Worm (Caenorhabditis elegans) whole organism, L4/young adult: ENCODE measurements around the gene T06C10.3.

Experiments
- W03F9.2 ChIP-seq: fragments of 150-350 bp; optimal IDR thresholded peaks from 2 replicates; lab custom pipeline; 2014; ENCODE audit warnings: missing biosample characterization, missing genetic modification characterization
- dao-5 ChIP-seq: sonication (generic microtip); optimal IDR thresholded peaks from 2 replicates; lab custom pipeline; 2016; ENCODE audit warnings: missing genotype, missing genetic modification characterization, moderate library complexity, missing compliant biosample characterization
- him-1 ChIP-seq: sonication (generic microtip); optimal IDR thresholded peaks from 2 replicates; lab custom pipeline; 2016; ENCODE audit warnings: missing genotype, missing genetic modification reagents, missing genetic modification characterization, missing compliant biosample characterization

The T06C10.3 gene

ce11 chrIV:7850329-7850728 lies 20.2 kb upstream of the T06C10.3 start:
- TF ChIP-seq dao-5 (tag; lab: Kevin White, UChicago) (no peak), W03F9.2 (tag; lab: Kevin White, UChicago) (no peak), him-1 (tag; lab: Kevin White, UChicago) (no peak)

- TF ChIP-seq him-1 (tag; lab: Kevin White, UChicago) (no peak), dao-5 (tag; lab: Kevin White, UChicago) (no peak), W03F9.2 (tag; lab: Kevin White, UChicago) (no peak)
These were observed 19.3 kb upstream of the T06C10.3 start for ce11 chrIV:7851291-7851690.

- TF ChIP-seq W03F9.2 (tag; lab: Kevin White, UChicago) (no peak), him-1 (tag; lab: Kevin White, UChicago) (no peak), dao-5 (tag; lab: Kevin White, UChicago) (no peak)
These were observed 1.9 kb upstream of the T06C10.3 start, which contains the start of gene flp-10 for ce11 chrIV:7868607-7869006. Gene flp-10 (plus strand): TSS chrIV:7868907.

ce11 chrIV:7877255-7877654 lies 6.7 kb downstream of the T06C10.3 start:
- TF ChIP-seq W03F9.2 (tag; lab: Kevin White, UChicago), result no peak
- no peak for TF ChIP-seq dao-5 (tag; lab: Kevin White, UChicago)
- no peak for TF ChIP-seq him-1 (tag; lab: Kevin White, UChicago)

- TF ChIP-seq W03F9.2 (tag; lab: Kevin White, UChicago) (no peak), dao-5 (tag; lab: Kevin White, UChicago) (no peak), him-1 (tag; lab: Kevin White, UChicago) (no peak)
These were observed 7.2 kb downstream of the T06C10.3 start, which contains the start of gene kin-26 for ce11 chrIV:7877781-7878180. Gene kin-26 (minus strand): TSS chrIV:7877881.

ce11 chrIV:7879017-7879416 lies 8.5 kb downstream of the T06C10.3 start, which contains the start of gene srt-73:
Gene srt-73 (plus strand): TSS chrIV:7879317.
- TF ChIP-seq him-1 (tag; lab: Kevin White, UChicago) (no peak), dao-5 (tag; lab: Kevin White, UChicago) (no peak), W03F9.2 (tag; lab: Kevin White, UChicago) (no peak)

- TF ChIP-seq W03F9.2 (tag; lab: Kevin White, UChicago) (no peak), dao-5 (tag; lab: Kevin White, UChicago) (no peak), him-1 (tag; lab: Kevin White, UChicago) (no peak)
These were observed 10.6 kb downstream of the T06C10.3 start for ce11 chrIV:7881166-7881565.

- TF ChIP-seq dao-5 (tag; lab: Kevin White, UChicago) (no peak), W03F9.2 (tag; lab: Kevin White, UChicago) (no peak), him-1 (tag; lab: Kevin White, UChicago) (no peak)
These were observed 11.2 kb downstream of the T06C10.3 start, which contains the start of gene atic-1 for ce11 chrIV:7881726-7882125. Gene atic-1 (plus strand): TSS chrIV:7882026.

- TF ChIP-seq W03F9.2 (tag; lab: Kevin White, UChicago) (no peak), him-1 (tag; lab: Kevin White, UChicago) (no peak), dao-5 (tag; lab: Kevin White, UChicago) (no peak)
These were observed 26.9 kb downstream of the T06C10.3 start, which contains the start of gene ilys-4 for ce11 chrIV:7897443-7897842. Gene ilys-4 (minus strand): TSS chrIV:7897543.

- TF ChIP-seq W03F9.2 (tag; lab: Kevin White, UChicago) (no peak), him-1 (tag; lab: Kevin White, UChicago) (no peak), dao-5 (tag; lab: Kevin White, UChicago) (no peak)
These were observed 27.4 kb downstream of the T06C10.3 start for ce11 chrIV:7897953-7898352.

ce11 chrIV:7898489-7898888 lies 27.9 kb downstream of the T06C10.3 start:
- no peak for TF ChIP-seq dao-5 (tag; lab: Kevin White, UChicago)
- no peak for TF ChIP-seq him-1 (tag; lab: Kevin White, UChicago)
- no peak for TF ChIP-seq W03F9.2 (tag; lab: Kevin White, UChicago)

ce11 chrIV:7902221-7902904 lies 31.8 kb downstream of the T06C10.3 start, which contains the start of gene arp-11:
Gene arp-11 (minus strand): TSS chrIV:7902271.
- TF ChIP-seq him-1 (tag; lab: Kevin White, UChicago) (no peak), W03F9.2 (tag; lab: Kevin White, UChicago) (peak; percentile 84)

- no peak for TF ChIP-seq W03F9.2 (tag; lab: Kevin White, UChicago)
- no peak for TF ChIP-seq him-1 (tag; lab: Kevin White, UChicago)
- no peak for TF ChIP-seq dao-5 (tag; lab: Kevin White, UChicago)
These were observed 32.8 kb downstream of the T06C10.3 start, which contains the start of gene C49H3.6 for ce11 chrIV:7903359-7903758. Gene C49H3.6 (plus strand): TSS chrIV:7903738.

- no peak for TF ChIP-seq dao-5 (tag; lab: Kevin White, UChicago)
- no peak for TF ChIP-seq him-1 (tag; lab: Kevin White, UChicago)
- TF ChIP-seq W03F9.2 (tag; lab: Kevin White, UChicago), result no peak
These were observed 36.1 kb downstream of the T06C10.3 start for ce11 chrIV:7906643-7907042.
